In the genomic region with DNA sequence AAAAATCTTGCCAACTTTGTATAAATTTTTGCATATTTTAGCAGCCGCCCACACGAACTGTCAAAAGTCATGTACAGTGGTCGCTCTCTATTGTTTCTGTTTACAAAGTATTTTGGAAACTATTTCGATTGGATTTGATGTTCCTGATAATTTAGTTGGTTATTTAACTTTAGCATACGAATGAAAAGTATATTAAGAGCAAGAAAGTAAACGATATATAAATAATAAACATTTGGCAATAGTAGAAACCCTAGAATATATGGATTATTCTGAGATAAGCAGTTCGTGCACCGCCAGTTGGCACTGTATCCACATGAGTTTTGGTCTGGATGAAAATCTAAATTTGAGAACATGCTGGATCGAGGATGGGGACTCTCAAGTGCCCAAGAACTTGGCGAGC, we compare ENCODE assay signal across 4 fruit fly cellular contexts.
TF ChIP-seq lines count a peak whose summit lies in the region.

No protein-coding gene starts in this region.

- no peak for TF ChIP-seq CTCF in whole organism, embryonic (GFP tag; optimal IDR thresholded peaks at IDR 0.05; lab: Kevin White, UChicago)

TF ChIP-seq in whole organism, adult, 20 proteins besides CTCF, POLR2A, EP300 and RAD21:
- no peak for TF ChIP-seq CG11617 (GFP tag; optimal IDR thresholded peaks at IDR 0.05; lab: Kevin White, UChicago)
- no peak for TF ChIP-seq cic (GFP tag; optimal IDR thresholded peaks at IDR 0.05; lab: Kevin White, UChicago)
- TF ChIP-seq CG12768 (GFP tag; optimal IDR thresholded peaks at IDR 0.05; lab: Kevin White, UChicago): no peak
- TF ChIP-seq CG5204 (GFP tag; optimal IDR thresholded peaks at IDR 0.05; lab: Kevin White, UChicago): no peak
- TF ChIP-seq CG33017 (tag; optimal IDR thresholded peaks at IDR 0.05; lab: Kevin White, UChicago): no peak
- TF ChIP-seq CG1620 (GFP tag; optimal IDR thresholded peaks at IDR 0.05; lab: Kevin White, UChicago): no peak
- no peak for TF ChIP-seq CG14711 (tag; optimal IDR thresholded peaks at IDR 0.05; lab: Kevin White, UChicago)
- TF ChIP-seq Hr96 (GFP tag; optimal IDR thresholded peaks at IDR 0.05; lab: Kevin White, UChicago): peak; percentile 1

TF ChIP-seq in whole organism, embryonic, 481 proteins besides CTCF, POLR2A, EP300 and RAD21 (continues in another document):
- no peak for TF ChIP-seq Nf-YA (GFP tag; IDR thresholded peaks at IDR 0.05; lab: Robert Waterston, UW)
- no peak for TF ChIP-seq GATAe (GFP tag; conservative IDR thresholded peaks at IDR 0.05; lab: Robert Waterston, UW)
- TF ChIP-seq jigr1 (GFP tag; IDR thresholded peaks at IDR 0.05; lab: Robert Waterston, UW): no peak
- no peak for TF ChIP-seq CG2712 (tag; optimal IDR thresholded peaks at IDR 0.05; lab: Kevin White, UChicago)
- TF ChIP-seq sens-2 (GFP tag; IDR thresholded peaks at IDR 0.05; lab: Robert Waterston, UW): no peak
- TF ChIP-seq B-H2 (GFP tag; optimal IDR thresholded peaks at IDR 0.05; lab: Kevin White, UChicago): no peak
- TF ChIP-seq Hr51 (GFP tag; optimal IDR thresholded peaks at IDR 0.05; lab: Kevin White, UChicago): peak in 1 of 2 experiments; percentile 37
- no peak for TF ChIP-seq caup (GFP tag; optimal IDR thresholded peaks at IDR 0.05; lab: Kevin White, UChicago; ENCODE audit: severe bottlenecking)
- 0 out of 3 replicates have a peak, but pooled peaks have one; percentile 13 for TF ChIP-seq CG17361 (GFP tag; IDR thresholded peaks at IDR 0.05; lab: Robert Waterston, UW)
- TF ChIP-seq Doc3 (GFP tag; IDR thresholded peaks at IDR 0.05; lab: Robert Waterston, UW; ENCODE audit: partially characterized antibody): no peak
- TF ChIP-seq gem (tag; optimal IDR thresholded peaks at IDR 0.05; lab: Kevin White, UChicago): peak; percentile 16
- TF ChIP-seq jing (GFP tag; optimal IDR thresholded peaks at IDR 0.05; lab: Kevin White, UChicago): no peak
- no peak for TF ChIP-seq sob (GFP tag; IDR thresholded peaks at IDR 0.05; lab: Robert Waterston, UW)
- TF ChIP-seq CG2120 (GFP tag; optimal IDR thresholded peaks at IDR 0.05; lab: Kevin White, UChicago): peak; percentile 32
- TF ChIP-seq grau (tag; optimal IDR thresholded peaks at IDR 0.05; lab: Kevin White, UChicago): peak; percentile 72
- TF ChIP-seq fd102C (GFP tag; optimal IDR thresholded peaks at IDR 0.05; lab: Kevin White, UChicago): no peak
- peak; percentile 16 for TF ChIP-seq CG2678 (tag; optimal IDR thresholded peaks at IDR 0.05; lab: Kevin White, UChicago)
- no peak for TF ChIP-seq br (optimal IDR thresholded peaks at IDR 0.05; lab: Kevin White, UChicago)
- TF ChIP-seq vvl (GFP tag; IDR thresholded peaks at IDR 0.05; lab: Robert Waterston, UW): 0 out of 2 replicates have a peak, but pooled peaks have one; percentile 8
- TF ChIP-seq eyg (GFP tag; optimal IDR thresholded peaks at IDR 0.05; lab: Kevin White, UChicago): no peak
- TF ChIP-seq kay (GFP tag; optimal IDR thresholded peaks at IDR 0.05; lab: Kevin White, UChicago): no peak
- TF ChIP-seq row (GFP tag; IDR thresholded peaks at IDR 0.05; lab: Robert Waterston, UW): peak; percentile 54
- TF ChIP-seq CG6689 (GFP tag; IDR thresholded peaks at IDR 0.05; lab: Robert Waterston, UW): 0 out of 2 replicates have a peak, but pooled peaks have one; percentile 13
- TF ChIP-seq disco-r (GFP tag; optimal IDR thresholded peaks at IDR 0.05; lab: Kevin White, UChicago): no peak
- TF ChIP-seq CG8765 (GFP tag; IDR thresholded peaks at IDR 0.05; lab: Robert Waterston, UW): no peak
- no peak; the same call in 1 of the 2 replicates for TF ChIP-seq rib (GFP tag; IDR thresholded peaks at IDR 0.05; lab: Robert Waterston, UW)

TF ChIP-seq in whole organism, prepupa, 60 proteins besides CTCF, POLR2A, EP300 and RAD21:
- peak; percentile 18 for TF ChIP-seq CG32006 (GFP tag; optimal IDR thresholded peaks at IDR 0.05; lab: Kevin White, UChicago)
- TF ChIP-seq dsx (GFP tag; optimal IDR thresholded peaks at IDR 0.05; lab: Kevin White, UChicago; ENCODE audit: poor library complexity, severe bottlenecking): peak; percentile 28
- TF ChIP-seq net (GFP tag; optimal IDR thresholded peaks at IDR 0.05; lab: Kevin White, UChicago): no peak

TF ChIP-seq in whole organism, pupa, 21 proteins besides CTCF, POLR2A, EP300 and RAD21:
- no peak for TF ChIP-seq fd96Ca (GFP tag; IDR thresholded peaks at IDR 0.05; lab: Robert Waterston, UW)
- TF ChIP-seq CG9948 (tag; optimal IDR thresholded peaks at IDR 0.05; lab: Kevin White, UChicago): peak; percentile 2
